Worm (Caenorhabditis elegans): ENCODE results near the gene anmt-2.

ce11 chrIII:6168497-6169227 lies 11.1 kb upstream of the anmt-2 start, which contains the start of gene efk-1:
- TF ChIP-seq lin-13 (tag; optimal IDR thresholded peaks at IDR 0.05) (no peak), sptf-1 (tag; optimal IDR thresholded peaks at IDR 0.05) (no peak), unc-39 (tag; optimal IDR thresholded peaks at IDR 0.05) (no peak), mab-5 (tag; optimal IDR thresholded peaks at IDR 0.05) (no peak), ztf-11 (tag; optimal IDR thresholded peaks at IDR 0.05) (no peak), snpc-4 (tag; optimal IDR thresholded peaks at IDR 0.05) (no peak), unc-120 (tag; optimal IDR thresholded peaks at IDR 0.05; ENCODE audit: poor library complexity, severe bottlenecking) (no peak), elt-3 (tag; optimal IDR thresholded peaks at IDR 0.05) (no peak), nhr-12 (tag; optimal IDR thresholded peaks at IDR 0.05) (no peak), bed-3 (GFP tag; optimal IDR thresholded peaks at IDR 0.05) (no peak), ces-1 (GFP tag; optimal IDR thresholded peaks at IDR 0.05) (no peak)
